Worm (Caenorhabditis elegans) whole organism, late embryonic: Measurements from ENCODE around the gene myrf-1.

Experiments
- ama-1 ChIP-seq: fragments of 150-350 bp; optimal IDR thresholded peaks from 2 replicates; lab custom pipeline; 2014
- ceh-6 ChIP-seq: fragments of 200-800 bp; sonication (Bioruptor generic); optimal IDR thresholded peaks from 2 replicates; lab custom pipeline; 2018; ENCODE audit warnings: mild to moderate bottlenecking, missing genetic modification characterization, missing compliant biosample characterization
- dve-1 ChIP-seq: sonication (generic microtip); optimal IDR thresholded peaks from 2 replicates; lab custom pipeline; 2017; ENCODE audit warnings: antibody characterized with exemption, mild to moderate bottlenecking, missing genetic modification characterization, missing compliant biosample characterization
- hlh-15 ChIP-seq: sonication (generic microtip); optimal IDR thresholded peaks from 2 replicates; lab custom pipeline; 2016; ENCODE audit warnings: missing genetic modification characterization, missing compliant biosample characterization

DNA sequence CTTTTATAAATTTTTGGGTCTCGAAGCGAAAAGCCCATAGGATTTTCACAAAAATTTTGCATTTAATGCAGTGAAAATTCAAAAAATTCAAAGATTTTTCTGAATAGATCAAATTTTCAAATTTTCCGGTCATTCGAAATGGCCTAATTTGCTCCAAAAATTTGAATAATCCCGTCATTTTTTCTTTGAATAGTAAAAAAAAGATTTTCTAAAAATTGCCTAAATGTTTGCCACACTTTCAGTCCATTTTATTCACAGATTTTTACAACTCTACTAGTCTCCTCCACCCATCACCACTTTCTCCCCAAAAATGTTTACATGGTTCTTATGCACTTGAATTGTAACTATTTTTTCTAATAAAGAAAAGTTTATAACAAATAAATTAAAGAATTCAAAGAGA lies 31.6 kb upstream of the myrf-1 start:
- TF ChIP-seq dve-1 (tag; lab: Kevin White, UChicago) (no peak), hlh-15 (tag; lab: Kevin White, UChicago) (no peak), ama-1 (no peak), ceh-6 (GFP tag; lab: Kevin White, UChicago) (no peak)
